Worm (Caenorhabditis elegans) whole organism, L4 larva: Measurements from ENCODE around the gene Y48A6C.4.

Experiments used
- F26F4.8 ChIP-seq: fragments of 200-800 bp; sonication (Bioruptor generic); conservative IDR thresholded peaks from 2 replicates; pipeline ENCODE4 v1.3.6; 2022; ENCODE audit warnings: missing genetic modification characterization, missing compliant biosample characterization
- lin-39 ChIP-seq: fragments of 150-350 bp; optimal IDR thresholded peaks from 2 replicates; lab custom pipeline; 2014; ENCODE audit warnings: missing biosample characterization, missing genetic modification reagents, missing genetic modification characterization

DNA sequence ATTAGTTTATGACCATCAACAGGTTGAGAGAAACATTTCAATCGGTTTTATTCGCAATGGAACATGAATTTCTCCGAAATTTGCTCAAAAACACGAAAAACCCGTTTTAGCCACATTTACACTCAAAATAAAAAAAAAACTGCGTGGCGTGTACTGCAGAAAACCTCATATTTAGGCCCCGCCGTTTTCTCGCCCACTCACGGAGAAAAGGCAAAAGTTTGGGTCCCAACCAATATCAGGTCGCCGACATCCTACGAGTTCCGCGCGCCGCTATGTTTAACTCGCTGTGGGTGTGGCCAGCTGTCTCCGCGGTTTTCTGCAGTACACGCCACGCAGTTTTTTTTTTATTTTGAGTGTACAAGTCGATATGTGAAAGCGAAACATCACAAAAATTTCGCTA lies 4.2 kb downstream of the Y48A6C.4 start:
- TF ChIP-seq lin-39 (tag; lab: Kevin White, UChicago): no peak
- no peak for TF ChIP-seq F26F4.8 (GFP tag; lab: Robert Waterston, UW)
